Fruit fly (Drosophila melanogaster): ENCODE measurements around the gene CG13032.
A peak's percentile ranks its signal among the peaks of the same experiment; 100 is the strongest.

The CG13032 gene

DNA sequence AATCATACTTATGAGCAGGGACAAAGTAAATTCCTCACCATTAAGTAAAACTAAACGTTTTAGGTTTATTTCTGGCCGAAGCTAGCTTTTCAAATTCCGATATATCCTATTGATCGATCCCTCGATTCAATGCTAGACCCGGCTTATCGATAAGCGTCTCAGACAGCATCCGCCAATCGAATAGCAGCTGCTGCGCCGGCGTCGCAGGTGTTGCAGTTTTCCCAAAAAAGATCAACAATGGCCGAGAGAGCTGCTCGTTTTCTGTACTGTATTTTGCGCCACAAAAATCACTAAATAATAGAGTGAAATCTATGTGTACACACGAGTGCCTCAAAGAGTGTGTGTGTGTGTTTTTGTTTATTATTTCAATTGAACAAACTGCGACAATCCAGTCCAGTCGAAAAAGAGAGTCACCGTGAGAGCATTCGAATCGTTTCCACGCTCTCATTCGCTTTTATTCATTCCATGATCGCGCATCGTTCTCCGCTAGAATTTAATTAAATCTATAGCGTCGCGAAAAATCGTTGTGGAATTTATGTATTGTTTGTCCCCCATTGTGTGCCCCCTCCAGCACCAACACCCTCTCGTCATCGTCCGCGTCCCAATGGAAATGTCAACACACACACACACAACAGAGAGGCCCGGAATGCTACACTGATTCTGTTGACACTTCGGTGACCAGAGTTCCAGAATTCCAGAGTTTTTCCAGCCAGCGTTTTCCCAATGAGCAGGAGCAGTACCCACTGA is 39.9 kb downstream of the CG13032 start:
- TF ChIP-seq CG13204 (GFP tag; optimal IDR thresholded peaks at IDR 0.05) (no peak), CG8159 (tag; optimal IDR thresholded peaks at IDR 0.05) (no peak), CG4496 (GFP tag; IDR thresholded peaks at IDR 0.05) (no peak), fd96Ca (GFP tag; IDR thresholded peaks at IDR 0.05) (no peak)

DNA sequence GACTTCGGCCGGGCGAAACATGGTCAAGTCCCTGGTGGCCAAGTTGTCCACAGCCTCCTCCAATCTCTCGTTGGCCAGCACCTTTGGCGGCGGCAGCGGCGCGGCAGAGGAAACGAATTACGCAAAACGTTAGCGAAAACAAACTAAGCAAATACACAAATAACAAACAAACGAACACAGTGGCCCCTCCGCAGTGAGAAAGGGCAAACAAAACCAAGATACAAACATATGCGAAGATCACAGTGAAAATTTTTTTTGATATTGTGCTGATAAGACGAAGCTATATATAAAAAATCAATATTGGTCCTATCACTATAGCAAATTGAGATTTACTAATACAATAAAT is 40.4 kb downstream of the CG13032 start:
- no peak for TF ChIP-seq CG13204 (GFP tag; optimal IDR thresholded peaks at IDR 0.05)
- TF ChIP-seq rn (GFP tag; IDR thresholded peaks at IDR 0.05): no peak
- TF ChIP-seq CG34367 (tag; optimal IDR thresholded peaks at IDR 0.05): no peak
- TF ChIP-seq EcR (GFP tag; optimal IDR thresholded peaks at IDR 0.05): no peak
- 0 out of 3 replicates have a peak, but pooled peaks have one; percentile 37 for TF ChIP-seq CG4496 (GFP tag; IDR thresholded peaks at IDR 0.05)
- TF ChIP-seq CG32121 (GFP tag; IDR thresholded peaks at IDR 0.05): no peak; the same call in 1 of the 2 replicates
- no peak for TF ChIP-seq CG14655 (GFP tag; optimal IDR thresholded peaks at IDR 0.05)
- no peak for TF ChIP-seq CG12605 (GFP tag; IDR thresholded peaks at IDR 0.05)
- TF ChIP-seq D1 (tag; optimal IDR thresholded peaks at IDR 0.05): no peak
- peak; percentile 22; the same call in 1 of the 2 replicates for TF ChIP-seq Ets98B (GFP tag; IDR thresholded peaks at IDR 0.05)

DNA sequence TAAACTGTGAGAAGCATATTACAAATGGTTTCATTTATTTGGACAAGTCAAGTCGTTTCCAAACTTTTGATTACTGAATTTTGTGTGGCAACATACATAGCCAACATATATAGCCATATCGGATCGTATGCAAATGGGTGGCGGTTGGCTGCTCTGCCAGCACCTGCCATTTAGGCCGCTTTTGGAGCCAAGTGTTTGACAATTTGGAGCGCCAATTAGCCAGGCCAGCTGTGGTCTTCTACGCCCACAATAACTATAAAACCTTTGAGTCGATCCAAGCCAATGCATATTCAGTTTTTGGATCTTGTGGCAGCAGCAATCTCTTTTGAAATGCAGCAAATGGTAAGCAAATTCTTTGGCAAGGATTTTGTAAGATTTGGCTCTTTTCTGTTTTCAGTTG is 50.8 kb downstream of the CG13032 start, which contains the start of gene CG13031:
TSS of gene CG13031 (plus strand) at position 301 of the 400 bp plus-strand sequence.
- TF ChIP-seq CG10348 (GFP tag; IDR thresholded peaks at IDR 0.05): no peak
- no peak for TF ChIP-seq Pif1A (GFP tag; optimal IDR thresholded peaks at IDR 0.05)
